Fruit fly (Drosophila melanogaster) whole organism, embryonic: ENCODE measurements around the gene CG3630.

Source experiments
- Awh ChIP-seq: fragments of 200-800 bp; sonication (Bioruptor generic); IDR thresholded peaks from 2 replicates; pipeline ENCODE4, ENCODE4 v1.3.6; 2022; ENCODE audit warnings: missing biosample characterization, missing genetic modification characterization
- CG10147 ChIP-seq: fragments of 200-800 bp; sonication (Bioruptor generic); optimal IDR thresholded peaks from 2 replicates; lab custom pipeline; 2019; ENCODE audit warnings: missing biosample characterization, mild to moderate bottlenecking, missing genetic modification characterization, moderate library complexity
- CG10209 ChIP-seq: fragments of 200-800 bp; sonication (Bioruptor generic); optimal IDR thresholded peaks from 3 replicates; lab custom pipeline; 2017; ENCODE audit warnings: missing biosample characterization, mild to moderate bottlenecking, missing genetic modification characterization, missing genetic modification reagents
- CG11504 ChIP-seq: fragments of 200-800 bp; sonication (Bioruptor generic); optimal IDR thresholded peaks from 3 replicates; lab custom pipeline; 2019; ENCODE audit warnings: missing biosample characterization, mild to moderate bottlenecking, missing genetic modification characterization, moderate library complexity
- CG12155 ChIP-seq: fragments of 200-800 bp; sonication (Bioruptor generic); optimal IDR thresholded peaks from 3 replicates; lab custom pipeline; 2016; ENCODE audit warnings: missing biosample characterization, missing genetic modification characterization
- CG12744 ChIP-seq: fragments of 200-800 bp; sonication (Bioruptor generic); optimal IDR thresholded peaks from 2 replicates; lab custom pipeline; 2016; ENCODE audit warnings: missing biosample characterization, missing genetic modification characterization
- CG13775 ChIP-seq: fragments of 200-800 bp; sonication (Bioruptor generic); optimal IDR thresholded peaks from 3 replicates; lab custom pipeline; 2017; ENCODE audit warnings: missing biosample characterization, mild to moderate bottlenecking, missing genetic modification characterization
- CG15011 ChIP-seq: fragments of 200-800 bp; sonication (Bioruptor generic); optimal IDR thresholded peaks from 3 replicates; lab custom pipeline; 2018; ENCODE audit warnings: missing biosample characterization, mild to moderate bottlenecking, missing genetic modification characterization
- CG1529 ChIP-seq: fragments of 200-800 bp; sonication (Bioruptor generic); optimal IDR thresholded peaks from 3 replicates; lab custom pipeline; 2018; ENCODE audit warnings: missing biosample characterization, missing genetic modification characterization
- CG17385 ChIP-seq: fragments of 200-800 bp; sonication (Bioruptor generic); optimal IDR thresholded peaks from 3 replicates; lab custom pipeline; 2018; ENCODE audit warnings: missing biosample characterization, mild to moderate bottlenecking, missing genetic modification characterization
- CG18476 ChIP-seq: fragments of 200-800 bp; sonication (Bioruptor generic); optimal IDR thresholded peaks from 2 replicates; lab custom pipeline; 2016; ENCODE audit warnings: missing biosample characterization, mild to moderate bottlenecking, missing genetic modification characterization
- CG2120 ChIP-seq: fragments of 200-800 bp; sonication (Bioruptor generic); optimal IDR thresholded peaks from 3 replicates; lab custom pipeline; 2016; ENCODE audit warnings: missing biosample characterization, missing genetic modification characterization
- CG2129 ChIP-seq: fragments of 200-800 bp; sonication (Bioruptor generic); IDR thresholded peaks from 2 replicates; pipeline ENCODE4 v1.3.6; 2022; ENCODE audit warnings: missing biosample characterization, missing genetic modification characterization; ENCODE audit not compliant: partially characterized antibody
- CG30431 ChIP-seq: fragments of 200-800 bp; sonication (Bioruptor generic); optimal IDR thresholded peaks from 2 replicates; lab custom pipeline; 2017; ENCODE audit warnings: missing biosample characterization, missing genetic modification characterization
- CG31441 ChIP-seq: fragments of 200-800 bp; sonication (Bioruptor generic); IDR thresholded peaks from 2 replicates; pipeline ENCODE4 v1.3.6; 2022; ENCODE audit warnings: missing biosample characterization, missing genetic modification characterization
- CG32767 ChIP-seq: fragments of 200-800 bp; sonication (Bioruptor generic); IDR thresholded peaks from 2 replicates; pipeline ENCODE4 v1.3.6; 2022; ENCODE audit warnings: missing biosample characterization, missing genetic modification characterization
- CG7839 ChIP-seq: fragments of 200-800 bp; sonication (Bioruptor generic); optimal IDR thresholded peaks from 3 replicates; lab custom pipeline; 2018; ENCODE audit warnings: missing biosample characterization, mild to moderate bottlenecking, missing genetic modification characterization, moderate library complexity
- CG7963 ChIP-seq: fragments of 200-800 bp; sonication (Bioruptor generic); IDR thresholded peaks from 3 replicates; pipeline ENCODE4 v1.3.6; 2022; ENCODE audit warnings: missing biosample characterization, missing genetic modification characterization; ENCODE audit not compliant: partially characterized antibody
- CG9932 ChIP-seq: fragments of 200-800 bp; sonication (Bioruptor generic); IDR thresholded peaks from 2 replicates; pipeline ENCODE4 v1.3.6; 2022; ENCODE audit warnings: missing biosample characterization, missing genetic modification characterization
- CoRest ChIP-seq: fragments of 200-800 bp; sonication (Bioruptor generic); optimal IDR thresholded peaks from 3 replicates; lab custom pipeline; 2018; ENCODE audit warnings: missing biosample characterization, mild to moderate bottlenecking, missing genetic modification characterization, moderate library complexity
- Dbx ChIP-seq: fragments of 200-800 bp; sonication (Bioruptor generic); IDR thresholded peaks from 3 replicates; pipeline ENCODE4 v1.3.6; 2022; ENCODE audit warnings: missing biosample characterization, missing genetic modification characterization
- Dll ChIP-seq: fragments of 200-800 bp; sonication (Bioruptor generic); IDR thresholded peaks from 4 replicates; pipeline ENCODE4 v1.3.6; 2022; ENCODE audit warnings: missing biosample characterization, missing genetic modification characterization; ENCODE audit not compliant: partially characterized antibody
- ERR ChIP-seq: fragments of 200-800 bp; sonication (Bioruptor generic); optimal IDR thresholded peaks from 2 replicates; lab custom pipeline; 2016; ENCODE audit warnings: missing biosample characterization, missing genetic modification characterization
- Hmr ChIP-seq: fragments of 200-800 bp; sonication (Bioruptor generic); optimal IDR thresholded peaks from 3 replicates; lab custom pipeline; 2017; ENCODE audit warnings: mild to moderate bottlenecking, missing biosample characterization, missing genetic modification reagents, missing genetic modification characterization
- MBD-R2 ChIP-seq: fragments of 200-800 bp; sonication (Bioruptor generic); IDR thresholded peaks from 2 replicates; pipeline ENCODE4 v1.3.6; 2022; ENCODE audit warnings: missing biosample characterization, missing genetic modification characterization
- Meics ChIP-seq: fragments of 200-800 bp; sonication (Bioruptor generic); optimal IDR thresholded peaks from 2 replicates; lab custom pipeline; 2017; ENCODE audit warnings: missing biosample characterization, mild to moderate bottlenecking, missing genetic modification characterization
- Nf-YC ChIP-seq: fragments of 200-800 bp; optimal IDR thresholded peaks from 3 replicates; lab custom pipeline; 2019; ENCODE audit warnings: missing biosample characterization, mild to moderate bottlenecking, missing genetic modification characterization, moderate library complexity
- bbx ChIP-seq: fragments of 200-800 bp; sonication (Bioruptor generic); IDR thresholded peaks from 2 replicates; pipeline ENCODE4 v1.3.6; 2022; ENCODE audit warnings: missing biosample characterization, missing genetic modification characterization; ENCODE audit not compliant: partially characterized antibody
- cad ChIP-seq: fragments of >200 bp; optimal IDR thresholded peaks from 2 replicates; lab custom pipeline; 2017; ENCODE audit warnings: missing biosample characterization, missing genetic modification characterization
- crol ChIP-seq: fragments of 200-800 bp; sonication (Bioruptor generic); IDR thresholded peaks from 2 replicates; pipeline ENCODE4 v1.3.6; 2022; ENCODE audit warnings: missing biosample characterization, missing genetic modification characterization
- crp ChIP-seq, 2 experiments: fragments of 200-800 bp; sonication (Bioruptor generic); optimal IDR thresholded peaks; 2 replicates in 1 of 2; 3 replicates in 1 of 2; lab custom pipeline; 2017; ENCODE audit warnings: missing biosample characterization in 2 of 2, missing genetic modification characterization in 2 of 2, mild to moderate bottlenecking in 1 of 2, moderate library complexity in 1 of 2
- danr ChIP-seq: fragments of 200-800 bp; sonication (Bioruptor generic); IDR thresholded peaks from 2 replicates; pipeline ENCODE4 v1.3.6; 2022; ENCODE audit warnings: missing biosample characterization, missing genetic modification characterization
- dysf ChIP-seq: fragments of 200-800 bp; sonication (Bioruptor generic); IDR thresholded peaks from 3 replicates; pipeline ENCODE4 v1.3.6; 2022; ENCODE audit warnings: missing biosample characterization, missing genetic modification characterization
- ewg ChIP-seq: fragments of 200-800 bp; sonication (Bioruptor generic); optimal IDR thresholded peaks from 3 replicates; lab custom pipeline; 2017; ENCODE audit warnings: mild to moderate bottlenecking, missing biosample characterization, missing genetic modification reagents, missing genetic modification characterization
- hkb ChIP-seq, 2 experiments: fragments of 200-800 bp in 1 of 2; fragments of >200 bp in 1 of 2; sonication (Bioruptor generic) in 1 of 2; IDR thresholded peaks in 1 of 2; optimal IDR thresholded peaks in 1 of 2; 2 replicates each; pipeline versions ENCODE4 v1.3.6 to Lab custom; 2017 to 2022; ENCODE audit warnings: missing biosample characterization in 1 of 2, missing genetic modification characterization in 1 of 2
- onecut ChIP-seq: fragments of 200-800 bp; sonication (Bioruptor generic); IDR thresholded peaks from 2 replicates; pipeline ENCODE4 v1.3.6; 2022; ENCODE audit warnings: missing biosample characterization, missing genetic modification characterization
- phol ChIP-seq: fragments of 200-800 bp; sonication (Bioruptor generic); optimal IDR thresholded peaks from 3 replicates; lab custom pipeline; 2018; ENCODE audit warnings: missing biosample characterization, mild to moderate bottlenecking, missing genetic modification characterization, moderate library complexity
- pzg ChIP-seq: fragments of 200-800 bp; sonication (Bioruptor generic); optimal IDR thresholded peaks from 3 replicates; lab custom pipeline; 2018; ENCODE audit warnings: missing biosample characterization, mild to moderate bottlenecking, missing genetic modification characterization, moderate library complexity
- row ChIP-seq: fragments of 200-800 bp; sonication (Bioruptor generic); IDR thresholded peaks from 3 replicates; pipeline ENCODE4 v1.3.6; 2022; ENCODE audit warnings: missing biosample characterization, missing genetic modification characterization
- shn ChIP-seq: fragments of 200-800 bp; sonication (Bioruptor generic); optimal IDR thresholded peaks from 3 replicates; lab custom pipeline; 2016; ENCODE audit warnings: missing biosample characterization, missing genetic modification characterization
- sima ChIP-seq: fragments of 200-800 bp; sonication (Bioruptor generic); optimal IDR thresholded peaks from 2 replicates; lab custom pipeline; 2016; ENCODE audit warnings: missing biosample characterization, missing genetic modification characterization
- sisA ChIP-seq: fragments of 200-800 bp; sonication (Bioruptor generic); IDR thresholded peaks from 2 replicates; pipeline ENCODE4 v1.3.6; 2022; ENCODE audit warnings: missing biosample characterization, missing genetic modification characterization
- trh ChIP-seq: fragments of 200-800 bp; sonication (Bioruptor generic); optimal IDR thresholded peaks from 2 replicates; lab custom pipeline; 2016; ENCODE audit warnings: missing biosample characterization, missing genetic modification characterization
- wek ChIP-seq: fragments of 200-800 bp; sonication (Bioruptor generic); optimal IDR thresholded peaks from 3 replicates; lab custom pipeline; 2018; ENCODE audit warnings: missing biosample characterization, mild to moderate bottlenecking, missing genetic modification characterization, moderate library complexity
- zf30C ChIP-seq: fragments of 200-800 bp; sonication (Bioruptor generic); optimal IDR thresholded peaks from 3 replicates; lab custom pipeline; 2018; ENCODE audit warnings: missing biosample characterization, mild to moderate bottlenecking, missing genetic modification characterization
- zfh2 ChIP-seq: fragments of 200-800 bp; sonication (Bioruptor generic); optimal IDR thresholded peaks from 2 replicates; lab custom pipeline; 2016; ENCODE audit warnings: missing biosample characterization, missing genetic modification characterization

CG3630 gene

dm6 chrX:2137587-2138341 lies 24.2 kb upstream of the CG3630 start (continued):
- TF ChIP-seq CG9932 (GFP tag; lab: Robert Waterston, UW), result peak; percentile 98
- TF ChIP-seq trh (GFP tag; lab: Kevin White, UChicago), result peak; percentile 97
- TF ChIP-seq CG32767 (GFP tag; lab: Robert Waterston, UW), result peak; percentile 96
- peak; percentile 94 for TF ChIP-seq ERR (GFP tag; lab: Kevin White, UChicago)
- peak; percentile 14 for TF ChIP-seq hkb (optimal IDR thresholded peaks at IDR 0.05; lab: Kevin White, UChicago)
- TF ChIP-seq hkb (GFP tag; IDR thresholded peaks at IDR 0.05; lab: Robert Waterston, UW), result peak; percentile 99
- peak; percentile 99 for TF ChIP-seq Meics (GFP tag; lab: Kevin White, UChicago)
- peak; percentile 92 for TF ChIP-seq Nf-YC
- TF ChIP-seq CG31441, result peak; percentile 91
- TF ChIP-seq Dbx (GFP tag; lab: Robert Waterston, UW), result peak; percentile 99
- peak; percentile 99 for TF ChIP-seq CG10147 (GFP tag; lab: Kevin White, UChicago)
- peak; percentile 49 for TF ChIP-seq bbx (GFP tag; lab: Robert Waterston, UW)
- peak; percentile 99 for TF ChIP-seq sisA
- TF ChIP-seq phol (tag; lab: Kevin White, UChicago), result peak; percentile 99
- peak; percentile 99 for TF ChIP-seq row (GFP tag; lab: Robert Waterston, UW)
- peak; percentile 99 for TF ChIP-seq CG15011
- peak; percentile 93 for TF ChIP-seq CG12744 (GFP tag; lab: Kevin White, UChicago)
- TF ChIP-seq zf30C (GFP tag; lab: Kevin White, UChicago), result peak; percentile 48
- TF ChIP-seq crp (GFP tag; optimal IDR thresholded peaks at IDR 0.05; lab: Kevin White, UChicago), result peak in 1 of 2 experiments; percentile 65
- TF ChIP-seq CG30431 (GFP tag; lab: Kevin White, UChicago), result peak; percentile 98
- peak; percentile 99 for TF ChIP-seq CG10209 (GFP tag; lab: Kevin White, UChicago)
- TF ChIP-seq danr (GFP tag; lab: Robert Waterston, UW), result peak; percentile 99
- peak; percentile 99 for TF ChIP-seq CG18476 (GFP tag; lab: Kevin White, UChicago)
- TF ChIP-seq CG2120 (GFP tag; lab: Kevin White, UChicago), result peak; percentile 98
- TF ChIP-seq CG13775 (GFP tag; lab: Kevin White, UChicago), result peak; percentile 98
- TF ChIP-seq cad, result no peak
- peak; percentile 20 for TF ChIP-seq pzg (GFP tag; lab: Kevin White, UChicago)
- TF ChIP-seq shn, result peak; percentile 85
- peak; percentile 96 for TF ChIP-seq ewg (GFP tag; lab: Kevin White, UChicago)
- TF ChIP-seq CG2129 (GFP tag; lab: Robert Waterston, UW), result no peak
- peak; percentile 97 for TF ChIP-seq CG12155 (GFP tag; lab: Kevin White, UChicago)
- TF ChIP-seq CG17385 (GFP tag; lab: Kevin White, UChicago), result peak; percentile 99
- TF ChIP-seq zfh2 (GFP tag; lab: Kevin White, UChicago), result peak; percentile 94
- peak; percentile 99 for TF ChIP-seq CG1529 (GFP tag; lab: Kevin White, UChicago)
- peak; percentile 48; the same call in 3 of the 4 replicates for TF ChIP-seq Dll (GFP tag; lab: Robert Waterston, UW)
- TF ChIP-seq Awh (GFP tag; lab: Robert Waterston, UW), result peak; percentile 99
- TF ChIP-seq CoRest (tag; lab: Kevin White, UChicago), result peak; percentile 100
- peak; percentile 95 for TF ChIP-seq onecut (GFP tag; lab: Robert Waterston, UW)
- peak; percentile 96 for TF ChIP-seq MBD-R2 (GFP tag; lab: Robert Waterston, UW)
- TF ChIP-seq Hmr, result peak; percentile 99
- peak; percentile 93 for TF ChIP-seq wek (GFP tag; lab: Kevin White, UChicago)
- TF ChIP-seq dysf, result peak; percentile 99
- peak; percentile 71; the same call in 2 of the 3 replicates for TF ChIP-seq CG7963 (GFP tag; lab: Robert Waterston, UW)
- TF ChIP-seq crol (GFP tag; lab: Robert Waterston, UW), result peak; percentile 82
- peak; percentile 99 for TF ChIP-seq CG7839 (tag; lab: Kevin White, UChicago)
- peak; percentile 89 for TF ChIP-seq sima
- peak; percentile 98 for TF ChIP-seq CG11504
